Worm (Caenorhabditis elegans): Measurements from ENCODE around the gene wrb-1.

DNA sequence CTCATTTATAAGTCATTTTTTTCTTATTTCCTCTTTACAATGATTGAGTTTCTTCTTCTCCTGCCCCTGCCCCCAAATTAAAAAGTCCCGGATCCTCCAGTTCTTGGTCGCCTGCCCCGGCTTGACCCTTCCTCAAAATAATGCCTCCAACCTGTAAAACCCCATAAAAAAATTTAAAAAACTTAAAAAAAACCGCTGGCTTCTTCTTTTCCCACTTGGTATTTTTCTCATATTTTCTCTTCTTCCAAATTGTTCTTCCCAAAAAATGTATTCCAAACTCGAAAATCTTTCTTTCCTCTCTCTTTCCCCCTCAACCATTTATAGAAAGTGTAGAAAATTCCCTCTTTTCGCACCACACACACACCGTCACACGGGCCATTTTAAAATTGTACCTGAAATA, 38.4 kb upstream of the wrb-1 start:
- no peak for TF ChIP-seq lin-32 (GFP tag; optimal IDR thresholded peaks at IDR 0.05)
- TF ChIP-seq nhr-12 (tag; optimal IDR thresholded peaks at IDR 0.05) = no peak
- no peak for TF ChIP-seq drap-1 (GFP tag; optimal IDR thresholded peaks at IDR 0.05)
- no peak for TF ChIP-seq pha-4 (tag; optimal IDR thresholded peaks at IDR 0.05)
- TF ChIP-seq unc-39 (tag; optimal IDR thresholded peaks at IDR 0.05) = no peak
- TF ChIP-seq tbx-8 (GFP tag; optimal IDR thresholded peaks at IDR 0.05) = no peak
- TF ChIP-seq ceh-43 (GFP tag; optimal IDR thresholded peaks at IDR 0.05) = no peak
- no peak for TF ChIP-seq ztf-11 (tag; optimal IDR thresholded peaks at IDR 0.05)
- TF ChIP-seq mep-1 (tag; optimal IDR thresholded peaks at IDR 0.05) = no peak
- TF ChIP-seq blmp-1 (tag; optimal IDR thresholded peaks at IDR 0.05) = no peak
- no peak for TF ChIP-seq nhr-28 (tag; optimal IDR thresholded peaks at IDR 0.05)
- no peak for TF ChIP-seq lin-13 (tag; optimal IDR thresholded peaks at IDR 0.05)

Data from whole organism, mixed stage, embryonic.